Fruit fly (Drosophila melanogaster): ENCODE data around the gene DIP-gamma.

Gene DIP-gamma

dm6 chr3R:28887559-28888432 is 82.4 kb downstream of the DIP-gamma start, which contains the start of the genes CG33203 and Doa (continued):
- TF ChIP-seq CG4424 (GFP tag; optimal IDR thresholded peaks at IDR 0.05) (peak; percentile 34), BtbVII (GFP tag; optimal IDR thresholded peaks at IDR 0.05) (no peak), sug (tag; optimal IDR thresholded peaks at IDR 0.05) (peak; percentile 32), danr (GFP tag; IDR thresholded peaks at IDR 0.05) (no peak), fu2 (GFP tag; optimal IDR thresholded peaks at IDR 0.05) (peak; percentile 30), crc (GFP tag; optimal IDR thresholded peaks at IDR 0.05) (peak; percentile 32), CG17186 (GFP tag; optimal IDR thresholded peaks at IDR 0.05) (peak; percentile 25), Vsx1 (GFP tag; optimal IDR thresholded peaks at IDR 0.05) (no peak), Hr51 (GFP tag; optimal IDR thresholded peaks at IDR 0.05) (no peak), al (GFP tag; IDR thresholded peaks at IDR 0.05) (0 out of 2 replicates have a peak, but pooled peaks have one; percentile 22), CG11093 (GFP tag; IDR thresholded peaks at IDR 0.05) (no peak), Meics (GFP tag; optimal IDR thresholded peaks at IDR 0.05) (no peak), HLH4C (GFP tag; IDR thresholded peaks at IDR 0.05; ENCODE audit: partially characterized antibody) (peak; percentile 81), Deaf1 (tag; optimal IDR thresholded peaks at IDR 0.05) (peak; percentile 27), mam (GFP tag; optimal IDR thresholded peaks at IDR 0.05) (peak; percentile 76), zfh2 (GFP tag; optimal IDR thresholded peaks at IDR 0.05) (peak; percentile 77), chif (GFP tag; optimal IDR thresholded peaks at IDR 0.05) (peak in 1 of 2 experiments; percentile 53), Lhr (GFP tag; optimal IDR thresholded peaks at IDR 0.05) (peak; percentile 80), CG31441 (GFP tag; IDR thresholded peaks at IDR 0.05) (0 out of 2 replicates have a peak, but pooled peaks have one; percentile 7), croc (GFP tag; conservative IDR thresholded peaks at IDR 0.05) (no peak), Dp (GFP tag; optimal IDR thresholded peaks at IDR 0.05) (peak; percentile 98), inv (GFP tag; IDR thresholded peaks at IDR 0.05; ENCODE audit: partially characterized antibody) (peak; percentile 83), row (GFP tag; IDR thresholded peaks at IDR 0.05) (peak; percentile 32; the same call in 2 of the 3 replicates), Trl (optimal IDR thresholded peaks at IDR 0.05) (no peak), Trl (GFP tag; optimal IDR thresholded peaks at IDR 0.05) (peak; percentile 47), vfl (GFP tag; optimal IDR thresholded peaks at IDR 0.05) (peak; percentile 46), Fer2 (tag; optimal IDR thresholded peaks at IDR 0.05) (no peak), CG10654 (GFP tag; optimal IDR thresholded peaks at IDR 0.05) (peak; percentile 31), shn (GFP tag; optimal IDR thresholded peaks at IDR 0.05) (peak; percentile 54), Dll (GFP tag; IDR thresholded peaks at IDR 0.05; ENCODE audit: partially characterized antibody) (peak; percentile 87), Nf-YA (GFP tag; IDR thresholded peaks at IDR 0.05) (no peak), CG1529 (GFP tag; optimal IDR thresholded peaks at IDR 0.05) (no peak), sens-2 (GFP tag; IDR thresholded peaks at IDR 0.05) (no peak), Hsf (GFP tag; optimal IDR thresholded peaks at IDR 0.05) (peak; percentile 62), NC2α (GFP tag; optimal IDR thresholded peaks at IDR 0.05) (no peak), eyg (GFP tag; optimal IDR thresholded peaks at IDR 0.05) (peak; percentile 16), B-H2 (GFP tag; optimal IDR thresholded peaks at IDR 0.05) (peak; percentile 43), Myb (GFP tag; optimal IDR thresholded peaks at IDR 0.05) (peak; percentile 98), CG6765 (GFP tag; optimal IDR thresholded peaks at IDR 0.05) (no peak), Atf3 (GFP tag; optimal IDR thresholded peaks at IDR 0.05) (peak; percentile 1), Opbp (GFP tag; IDR thresholded peaks at IDR 0.05; ENCODE audit: partially characterized antibody) (peak; percentile 87), CG14860 (GFP tag; IDR thresholded peaks at IDR 0.05; ENCODE audit: partially characterized antibody) (peak; percentile 82), mirr (GFP tag; optimal IDR thresholded peaks at IDR 0.05) (no peak), Dref (GFP tag; IDR thresholded peaks at IDR 0.05) (peak; percentile 96), CG2116 (GFP tag; optimal IDR thresholded peaks at IDR 0.05) (peak; percentile 100), CG10543 (GFP tag; optimal IDR thresholded peaks at IDR 0.05) (no peak), Abd-B (GFP tag; optimal IDR thresholded peaks at IDR 0.05) (peak; percentile 16), Bteb2 (GFP tag; optimal IDR thresholded peaks at IDR 0.05) (peak; percentile 26), sens (GFP tag) (peak; percentile 75)

Measured in whole organism, embryonic.